Fruit fly (Drosophila melanogaster) whole organism, embryonic: ENCODE measurements around the gene CG10584.

Source experiments
- ATbp ChIP-seq: fragments of 200-800 bp; sonication (Bioruptor generic); optimal IDR thresholded peaks from 2 replicates; lab custom pipeline; 2017; ENCODE audit warnings: missing biosample characterization, mild to moderate bottlenecking, missing genetic modification characterization, missing genetic modification reagents
- Blimp-1 ChIP-seq: fragments of 200-800 bp; sonication (Bioruptor generic); optimal IDR thresholded peaks from 3 replicates; lab custom pipeline; 2018; ENCODE audit warnings: missing biosample characterization, missing genetic modification characterization, mild to moderate bottlenecking, moderate library complexity, missing genetic modification reagents
- CG10274 ChIP-seq: fragments of 200-800 bp; sonication (Bioruptor generic); optimal IDR thresholded peaks from 3 replicates; lab custom pipeline; 2017; ENCODE audit warnings: missing biosample characterization, mild to moderate bottlenecking, missing genetic modification characterization
- CG10366 ChIP-seq: fragments of 200-800 bp; sonication (Bioruptor generic); IDR thresholded peaks from 2 replicates; pipeline ENCODE4 v1.3.6; 2022; ENCODE audit warnings: missing biosample characterization, missing genetic modification characterization
- CG11504 ChIP-seq: fragments of 200-800 bp; sonication (Bioruptor generic); optimal IDR thresholded peaks from 3 replicates; lab custom pipeline; 2019; ENCODE audit warnings: missing biosample characterization, mild to moderate bottlenecking, missing genetic modification characterization, moderate library complexity
- CG11696 ChIP-seq: fragments of 200-800 bp; sonication (Bioruptor generic); IDR thresholded peaks from 2 replicates; pipeline ENCODE4 v1.3.6; 2022; ENCODE audit warnings: missing biosample characterization, missing genetic modification characterization
- CG12299 ChIP-seq: fragments of 200-800 bp; sonication (Bioruptor generic); optimal IDR thresholded peaks from 2 replicates; lab custom pipeline; 2018; ENCODE audit warnings: missing biosample characterization, mild to moderate bottlenecking, missing genetic modification characterization
- CG12769 ChIP-seq: fragments of 200-800 bp; sonication (Bioruptor generic); optimal IDR thresholded peaks from 2 replicates; lab custom pipeline; 2019; ENCODE audit warnings: missing biosample characterization, mild to moderate bottlenecking, missing genetic modification characterization, moderate library complexity
- CG14860 ChIP-seq: fragments of 200-800 bp; sonication (Bioruptor generic); IDR thresholded peaks from 3 replicates; pipeline ENCODE4 v1.3.6; 2022; ENCODE audit warnings: missing biosample characterization, missing genetic modification characterization; ENCODE audit not compliant: partially characterized antibody
- CG1602 ChIP-seq: fragments of 200-800 bp; sonication (Bioruptor generic); optimal IDR thresholded peaks from 3 replicates; lab custom pipeline; 2016; ENCODE audit warnings: missing biosample characterization, missing genetic modification characterization
- CG17829 ChIP-seq: fragments of 200-800 bp; optimal IDR thresholded peaks from 2 replicates; lab custom pipeline; 2019; ENCODE audit warnings: missing biosample characterization, mild to moderate bottlenecking, missing genetic modification characterization, moderate library complexity
- CG30403 ChIP-seq: fragments of 200-800 bp; sonication (Bioruptor generic); optimal IDR thresholded peaks from 3 replicates; lab custom pipeline; 2016; ENCODE audit warnings: missing biosample characterization, missing genetic modification characterization
- CG31388 ChIP-seq: fragments of 200-800 bp; sonication (Bioruptor generic); optimal IDR thresholded peaks from 2 replicates; lab custom pipeline; 2016; ENCODE audit warnings: missing biosample characterization, missing genetic modification characterization
- CG31441 ChIP-seq: fragments of 200-800 bp; sonication (Bioruptor generic); IDR thresholded peaks from 2 replicates; pipeline ENCODE4 v1.3.6; 2022; ENCODE audit warnings: missing biosample characterization, missing genetic modification characterization
- CG32772 ChIP-seq: fragments of 200-800 bp; sonication (Bioruptor generic); IDR thresholded peaks from 2 replicates; pipeline ENCODE4 v1.3.6; 2022; ENCODE audit warnings: missing biosample characterization, missing genetic modification characterization
- CG34422 ChIP-seq: fragments of 200-800 bp; sonication (Bioruptor generic); IDR thresholded peaks from 3 replicates; pipeline ENCODE4 v1.3.6; 2022; ENCODE audit warnings: missing biosample characterization, missing genetic modification characterization
- CG4282 ChIP-seq: fragments of 200-800 bp; sonication (Bioruptor generic); optimal IDR thresholded peaks from 2 replicates; lab custom pipeline; 2016; ENCODE audit warnings: missing biosample characterization, missing genetic modification characterization
- CG6254 ChIP-seq: fragments of 200-800 bp; sonication (Bioruptor generic); optimal IDR thresholded peaks from 3 replicates; lab custom pipeline; 2017; ENCODE audit warnings: mild to moderate bottlenecking, missing biosample characterization, missing genetic modification reagents, missing genetic modification characterization
- CG6854 ChIP-seq: fragments of 200-800 bp; sonication (Bioruptor generic); optimal IDR thresholded peaks from 3 replicates; lab custom pipeline; 2017; ENCODE audit warnings: missing biosample characterization, mild to moderate bottlenecking, missing genetic modification characterization
- CG8478 ChIP-seq: fragments of >200 bp; optimal IDR thresholded peaks from 2 replicates; lab custom pipeline; 2018
- CG9215 ChIP-seq: fragments of 200-800 bp; sonication (Bioruptor generic); IDR thresholded peaks from 2 replicates; pipeline ENCODE4 v1.3.6; 2022; ENCODE audit warnings: missing biosample characterization, missing genetic modification characterization
- CTCF ChIP-seq: fragments of 200-800 bp; sonication (Bioruptor generic); optimal IDR thresholded peaks from 2 replicates; lab custom pipeline; 2017; ENCODE audit warnings: missing biosample characterization, mild to moderate bottlenecking, missing genetic modification characterization, moderate library complexity
- CrebB ChIP-seq: fragments of 200-800 bp; sonication (Bioruptor generic); optimal IDR thresholded peaks from 3 replicates; lab custom pipeline; 2018; ENCODE audit warnings: missing biosample characterization, mild to moderate bottlenecking, missing genetic modification characterization
- D19A ChIP-seq: fragments of 200-800 bp; optimal IDR thresholded peaks from 3 replicates; lab custom pipeline; 2019; ENCODE audit warnings: missing biosample characterization, mild to moderate bottlenecking, missing genetic modification characterization, moderate library complexity
- Dll ChIP-seq: fragments of 200-800 bp; sonication (Bioruptor generic); IDR thresholded peaks from 4 replicates; pipeline ENCODE4 v1.3.6; 2022; ENCODE audit warnings: missing biosample characterization, missing genetic modification characterization; ENCODE audit not compliant: partially characterized antibody
- Fer1 ChIP-seq: fragments of 200-800 bp; sonication (Bioruptor generic); optimal IDR thresholded peaks from 2 replicates; lab custom pipeline; 2017; ENCODE audit warnings: missing biosample characterization, mild to moderate bottlenecking, missing genetic modification characterization
- Hand ChIP-seq: fragments of 200-800 bp; sonication (Bioruptor generic); optimal IDR thresholded peaks from 2 replicates; lab custom pipeline; 2017; ENCODE audit warnings: mild to moderate bottlenecking, missing biosample characterization, missing genetic modification reagents, missing genetic modification characterization
- MESR4 ChIP-seq: fragments of 200-800 bp; sonication (Bioruptor generic); optimal IDR thresholded peaks from 2 replicates; lab custom pipeline; 2018; ENCODE audit warnings: missing biosample characterization, mild to moderate bottlenecking, missing genetic modification characterization, moderate library complexity
- Nf-YB ChIP-seq: fragments of 200-800 bp; sonication (Bioruptor generic); optimal IDR thresholded peaks from 3 replicates; lab custom pipeline; 2019; ENCODE audit warnings: missing biosample characterization, mild to moderate bottlenecking, missing genetic modification characterization, moderate library complexity
- Nf-YC ChIP-seq: fragments of 200-800 bp; optimal IDR thresholded peaks from 3 replicates; lab custom pipeline; 2019; ENCODE audit warnings: missing biosample characterization, mild to moderate bottlenecking, missing genetic modification characterization, moderate library complexity
- Trl ChIP-seq, 3 experiments: fragments of >200 bp in 2 of 3; fragments of 200-800 bp in 1 of 3; sonication (Bioruptor generic) in 1 of 3; optimal IDR thresholded peaks; 2 replicates in 1 of 3; 3 replicates in 2 of 3; lab custom pipeline; 2016 to 2017; ENCODE audit warnings: missing biosample characterization in 1 of 3, missing genetic modification characterization in 1 of 3
- dpn ChIP-seq, 2 experiments: fragments of 200-800 bp; sonication (Bioruptor generic); optimal IDR thresholded peaks; 3 replicates each; lab custom pipeline; 2016; ENCODE audit warnings: missing biosample characterization in 2 of 2, missing genetic modification characterization in 2 of 2
- fd3F ChIP-seq: fragments of 200-800 bp; sonication (Bioruptor generic); optimal IDR thresholded peaks from 2 replicates; lab custom pipeline; 2018; ENCODE audit warnings: missing biosample characterization, mild to moderate bottlenecking, missing genetic modification characterization, moderate library complexity
- gcm2 ChIP-seq: fragments of 200-800 bp; sonication (Bioruptor generic); optimal IDR thresholded peaks from 2 replicates; lab custom pipeline; 2016; ENCODE audit warnings: missing biosample characterization, missing genetic modification characterization
- jigr1 ChIP-seq: fragments of 200-800 bp; sonication (Bioruptor generic); IDR thresholded peaks from 3 replicates; pipeline ENCODE4 v1.3.6; 2022; ENCODE audit warnings: missing biosample characterization, missing genetic modification characterization
- klu ChIP-seq: fragments of 200-800 bp; sonication (Bioruptor generic); IDR thresholded peaks from 2 replicates; pipeline ENCODE4 v1.3.6; 2022; ENCODE audit warnings: missing biosample characterization, missing genetic modification characterization
- nau ChIP-seq: fragments of 200-800 bp; sonication (Bioruptor generic); optimal IDR thresholded peaks from 3 replicates; lab custom pipeline; 2017; ENCODE audit warnings: missing biosample characterization, mild to moderate bottlenecking, missing genetic modification characterization, missing genetic modification reagents
- nerfin-2 ChIP-seq: fragments of 200-800 bp; sonication (Bioruptor generic); IDR thresholded peaks from 2 replicates; pipeline ENCODE4 v1.3.6; 2022; ENCODE audit warnings: missing biosample characterization, missing genetic modification characterization; ENCODE audit not compliant: partially characterized antibody
- odd ChIP-seq: fragments of 200-800 bp; sonication (Bioruptor generic); optimal IDR thresholded peaks from 2 replicates; lab custom pipeline; 2017; ENCODE audit warnings: missing biosample characterization, mild to moderate bottlenecking, missing genetic modification characterization
- org-1 ChIP-seq: fragments of 200-800 bp; sonication (Bioruptor generic); optimal IDR thresholded peaks from 2 replicates; lab custom pipeline; 2017; ENCODE audit warnings: missing biosample characterization, missing genetic modification characterization
- otp ChIP-seq: fragments of 200-800 bp; sonication (Bioruptor generic); IDR thresholded peaks from 3 replicates; pipeline ENCODE4, ENCODE4 v1.3.6; 2022; ENCODE audit warnings: missing biosample characterization, missing genetic modification characterization
- pb ChIP-seq: fragments of 200-800 bp; sonication (Bioruptor generic); optimal IDR thresholded peaks from 3 replicates; lab custom pipeline; 2016; ENCODE audit warnings: missing biosample characterization, missing genetic modification characterization
- prd ChIP-seq, 3 experiments: fragments of >200 bp in 2 of 3; fragments of 200-800 bp in 1 of 3; sonication (Bioruptor generic) in 1 of 3; optimal IDR thresholded peaks in 2 of 3; IDR thresholded peaks in 1 of 3; 2 replicates in 2 of 3; 3 replicates in 1 of 3; pipeline versions ENCODE4 v1.3.6 to Lab custom; 2017 to 2022; ENCODE audit warnings: missing biosample characterization in 1 of 3, missing genetic modification characterization in 1 of 3
- repo ChIP-seq: fragments of 200-800 bp; sonication (Bioruptor generic); optimal IDR thresholded peaks from 2 replicates; lab custom pipeline; 2016; ENCODE audit warnings: missing biosample characterization, missing genetic modification characterization
- ro ChIP-seq: fragments of 200-800 bp; sonication (Bioruptor generic); IDR thresholded peaks from 2 replicates; pipeline ENCODE4 v1.3.6; 2022; ENCODE audit warnings: missing biosample characterization, missing genetic modification characterization
- scrt ChIP-seq: fragments of 200-800 bp; sonication (Bioruptor generic); optimal IDR thresholded peaks from 2 replicates; lab custom pipeline; 2018; ENCODE audit warnings: missing biosample characterization, mild to moderate bottlenecking, missing genetic modification characterization, moderate library complexity
- slou ChIP-seq: fragments of 200-800 bp; sonication (Bioruptor generic); optimal IDR thresholded peaks from 3 replicates; lab custom pipeline; 2016; ENCODE audit warnings: missing biosample characterization, missing genetic modification characterization
- so ChIP-seq: fragments of 200-800 bp; sonication (Bioruptor generic); IDR thresholded peaks from 3 replicates; pipeline ENCODE4 v1.3.6; 2022; ENCODE audit warnings: missing biosample characterization, missing genetic modification characterization
- stwl ChIP-seq: fragments of 200-800 bp; sonication (Bioruptor generic); optimal IDR thresholded peaks from 3 replicates; lab custom pipeline; 2018; ENCODE audit warnings: missing biosample characterization, mild to moderate bottlenecking, missing genetic modification characterization, moderate library complexity
- tap ChIP-seq: fragments of 200-800 bp; optimal IDR thresholded peaks from 3 replicates; lab custom pipeline; 2019; ENCODE audit warnings: missing biosample characterization, mild to moderate bottlenecking, missing genetic modification characterization, moderate library complexity
- yki ChIP-seq: fragments of >200 bp; optimal IDR thresholded peaks from 3 replicates; lab custom pipeline; 2018

The CG10584 gene

DNA sequence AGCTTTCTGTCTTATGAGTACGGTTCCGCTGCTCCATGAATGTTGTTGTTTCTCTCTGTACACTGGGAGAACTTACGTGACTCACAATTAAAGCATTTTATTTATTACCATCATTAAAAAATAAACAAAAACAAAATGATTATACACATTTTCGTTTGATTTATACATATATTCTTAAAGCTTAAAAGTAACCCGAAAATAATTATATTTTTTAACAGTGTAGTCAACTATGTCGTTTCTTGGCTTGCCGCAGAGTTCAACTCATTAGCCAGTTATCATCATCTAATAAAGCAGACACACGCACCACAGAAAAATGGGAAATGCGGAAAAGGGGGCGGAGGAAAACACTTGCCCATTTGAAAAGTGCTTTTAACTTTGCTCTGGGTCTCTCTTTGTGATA, 6.2 kb upstream of the CG10584 start (continued):
- TF ChIP-seq Nf-YC (tag; lab: Kevin White, UChicago) = peak; percentile 34
- peak; percentile 79 for TF ChIP-seq CG12769 (tag; lab: Kevin White, UChicago)
- no peak for TF ChIP-seq prd (optimal IDR thresholded peaks at IDR 0.05; lab: Kevin White, UChicago)
- peak; percentile 79 for TF ChIP-seq prd (GFP tag; IDR thresholded peaks at IDR 0.05; lab: Robert Waterston, UW)
- no peak for TF ChIP-seq CG4282 (GFP tag; lab: Kevin White, UChicago)
- TF ChIP-seq stwl (tag; lab: Kevin White, UChicago) = no peak
- peak; percentile 42 for TF ChIP-seq CG31388 (GFP tag; lab: Kevin White, UChicago)
- peak; percentile 15 for TF ChIP-seq MESR4 (GFP tag; lab: Kevin White, UChicago)
- peak; percentile 79 for TF ChIP-seq D19A (tag; lab: Kevin White, UChicago)
- TF ChIP-seq ro = no peak
- 0 out of 2 replicates have a peak, but pooled peaks have one; percentile 29 for TF ChIP-seq CG9215 (GFP tag; lab: Robert Waterston, UW)
- peak; percentile 81 for TF ChIP-seq CG30403 (GFP tag; lab: Kevin White, UChicago)
- peak; percentile 85 for TF ChIP-seq CG17829
- TF ChIP-seq odd = peak; percentile 60
- TF ChIP-seq CG32772 = peak; percentile 53
- TF ChIP-seq nau (GFP tag; lab: Kevin White, UChicago) = peak; percentile 51
- peak; percentile 57 for TF ChIP-seq org-1 (GFP tag; lab: Kevin White, UChicago)
- no peak for TF ChIP-seq Dll (GFP tag; lab: Robert Waterston, UW)
- TF ChIP-seq Fer1 (GFP tag; lab: Kevin White, UChicago) = peak; percentile 76
- TF ChIP-seq CG6254 (GFP tag; lab: Kevin White, UChicago) = peak; percentile 57
- peak; percentile 51; the same call in 1 of the 2 replicates for TF ChIP-seq klu (GFP tag; lab: Robert Waterston, UW)
- TF ChIP-seq CG11504 (tag; lab: Kevin White, UChicago) = peak; percentile 87
- TF ChIP-seq CG8478 (lab: Kevin White, UChicago) = no peak
- no peak for TF ChIP-seq nerfin-2 (GFP tag; lab: Robert Waterston, UW)
- TF ChIP-seq CG11696 (GFP tag; lab: Robert Waterston, UW) = no peak; the same call in 1 of the 2 replicates
- TF ChIP-seq CG10366 (GFP tag; lab: Robert Waterston, UW) = peak; percentile 67
- TF ChIP-seq Trl (optimal IDR thresholded peaks at IDR 0.05; lab: Kevin White, UChicago) = no peak
- TF ChIP-seq Trl (GFP tag; optimal IDR thresholded peaks at IDR 0.05; lab: Kevin White, UChicago) = peak; percentile 36
- TF ChIP-seq Hand (GFP tag; lab: Kevin White, UChicago) = peak; percentile 51
- TF ChIP-seq fd3F = peak; percentile 66
- TF ChIP-seq so (GFP tag; lab: Robert Waterston, UW) = peak; percentile 80
- peak; percentile 88 for TF ChIP-seq Blimp-1
- no peak for TF ChIP-seq jigr1 (GFP tag; lab: Robert Waterston, UW)
- peak; percentile 37 for TF ChIP-seq pb (GFP tag; lab: Kevin White, UChicago)
- peak; percentile 61 for TF ChIP-seq CrebB
- peak; percentile 59 for TF ChIP-seq CG12299 (tag; lab: Kevin White, UChicago)
- TF ChIP-seq CG1602 (GFP tag; lab: Kevin White, UChicago) = peak; percentile 75
- TF ChIP-seq dpn (GFP tag; optimal IDR thresholded peaks at IDR 0.05; lab: Kevin White, UChicago) = peak; percentile 74 to 80
- TF ChIP-seq gcm2 = no peak
- TF ChIP-seq CTCF (GFP tag; lab: Kevin White, UChicago) = peak; percentile 23
- TF ChIP-seq yki (lab: Kevin White, UChicago) = no peak
- TF ChIP-seq slou (GFP tag; lab: Kevin White, UChicago) = no peak
- no peak for TF ChIP-seq CG6854 (GFP tag; lab: Kevin White, UChicago)
- peak; percentile 78 for TF ChIP-seq ATbp
- TF ChIP-seq CG31441 (GFP tag; lab: Robert Waterston, UW) = peak; percentile 88
- peak; percentile 3 for TF ChIP-seq repo (GFP tag; lab: Kevin White, UChicago)
- TF ChIP-seq CG34422 (GFP tag; lab: Robert Waterston, UW) = peak; percentile 40; the same call in 2 of the 3 replicates
- TF ChIP-seq CG14860 = no peak
- peak; percentile 76; the same call in 2 of the 3 replicates for TF ChIP-seq otp (GFP tag; lab: Robert Waterston, UW)
- TF ChIP-seq CG10274 (GFP tag; lab: Kevin White, UChicago) = peak; percentile 46
- peak; percentile 59 for TF ChIP-seq scrt (GFP tag; lab: Kevin White, UChicago)
- peak; percentile 66 for TF ChIP-seq Nf-YB (GFP tag; lab: Kevin White, UChicago)
- TF ChIP-seq tap (tag; lab: Kevin White, UChicago) = peak; percentile 83
